Worm (Caenorhabditis elegans): Measurements from ENCODE around the gene srz-78.

- TF ChIP-seq unc-86 (tag; optimal IDR thresholded peaks at IDR 0.05) (no peak), ztf-11 (tag; optimal IDR thresholded peaks at IDR 0.05) (no peak), egl-27 (tag; optimal IDR thresholded peaks at IDR 0.05) (no peak), lin-13 (GFP tag; optimal IDR thresholded peaks at IDR 0.05) (no peak), aly-2 (tag; optimal IDR thresholded peaks at IDR 0.05) (no peak), snpc-4 (tag; optimal IDR thresholded peaks at IDR 0.05) (no peak), ama-1 (optimal IDR thresholded peaks at IDR 0.05) (no peak), nhr-84 (tag; optimal IDR thresholded peaks at IDR 0.05) (no peak), alr-1 (tag; optimal IDR thresholded peaks at IDR 0.05; ENCODE audit: borderline replicate concordance) (no peak), lin-35 (GFP tag; optimal IDR thresholded peaks at IDR 0.05) (no peak), lin-39 (tag; optimal IDR thresholded peaks at IDR 0.05) (no peak), ets-5 (GFP tag; IDR thresholded peaks at IDR 0.05) (no peak), efl-3 (GFP tag; optimal IDR thresholded peaks at IDR 0.05) (no peak)
These were observed 26.0 kb downstream of the srz-78 start for ce11 chrIV:3517582-3517981.
